ENCODE assay signal across 4 worm cellular contexts in the genomic region with DNA sequence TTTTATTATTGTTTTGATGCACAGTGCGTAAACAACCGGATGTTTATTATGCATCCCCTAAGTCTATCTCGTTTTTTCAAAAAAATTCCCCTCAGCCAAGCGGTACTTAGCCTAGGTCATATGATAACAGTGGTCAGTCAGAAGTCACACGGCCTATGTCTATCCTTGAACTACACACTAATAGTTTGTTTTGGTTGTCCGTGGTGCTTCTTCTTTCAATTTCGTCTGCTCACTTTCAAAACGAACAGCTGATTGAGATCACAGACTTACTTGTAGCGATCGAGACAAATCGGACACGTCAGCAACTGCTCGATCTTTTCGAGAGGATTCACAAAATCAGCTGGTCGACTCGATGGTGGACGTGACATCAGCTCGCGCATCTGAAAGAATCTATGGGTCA.
TF ChIP-seq lines count a peak whose summit lies in the region.

No protein-coding gene starts in this region.

TF ChIP-seq in whole organism, L1 larva, 84 proteins besides CTCF, POLR2A, EP300 and RAD21:
- TF ChIP-seq lin-14 (GFP tag; optimal IDR thresholded peaks at IDR 0.05; lab: Kevin White, UChicago) (peak; percentile 40), hlh-4 (tag; optimal IDR thresholded peaks at IDR 0.05; lab: Kevin White, UChicago) (no peak), nhr-71 (tag; optimal IDR thresholded peaks at IDR 0.05; lab: Kevin White, UChicago) (peak; percentile 40), alr-1 (tag; optimal IDR thresholded peaks at IDR 0.05; lab: Kevin White, UChicago; ENCODE audit: borderline replicate concordance) (no peak), vab-15 (tag; optimal IDR thresholded peaks at IDR 0.05; lab: Kevin White, UChicago) (no peak), lsy-2 (tag; optimal IDR thresholded peaks at IDR 0.05; lab: Kevin White, UChicago) (peak in 1 of 2 experiments; percentile 42), rnt-1 (tag; optimal IDR thresholded peaks at IDR 0.05; lab: Kevin White, UChicago) (peak; percentile 46), lir-3 (tag; optimal IDR thresholded peaks at IDR 0.05; lab: Kevin White, UChicago; ENCODE audit: poor library complexity) (no peak), unc-62 (GFP tag; optimal IDR thresholded peaks at IDR 0.05; lab: Kevin White, UChicago) (no peak), efl-1 (optimal IDR thresholded peaks at IDR 0.05; lab: Kevin White, UChicago) (no peak), efl-1 (GFP tag; optimal IDR thresholded peaks at IDR 0.05 in 1 of 2; lab: Kevin White, UChicago) (peak; percentile 10 to 94), dsc-1 (tag; optimal IDR thresholded peaks at IDR 0.05; lab: Kevin White, UChicago) (no peak), nhr-77 (tag; optimal IDR thresholded peaks at IDR 0.05; lab: Kevin White, UChicago) (no peak), irx-1 (tag; optimal IDR thresholded peaks at IDR 0.05; lab: Kevin White, UChicago) (no peak)

TF ChIP-seq in whole organism, L2 larva, 48 proteins besides CTCF, POLR2A, EP300 and RAD21:
- no peak for TF ChIP-seq blmp-1 (tag; optimal IDR thresholded peaks at IDR 0.05; lab: Kevin White, UChicago; ENCODE audit: insufficient read depth)
- TF ChIP-seq lsy-2 (tag; optimal IDR thresholded peaks at IDR 0.05; lab: Kevin White, UChicago): peak in 1 of 2 experiments; percentile 20
- TF ChIP-seq nhr-129 (tag; optimal IDR thresholded peaks at IDR 0.05; lab: Kevin White, UChicago): peak; percentile 69
- no peak for TF ChIP-seq peb-1 (tag; optimal IDR thresholded peaks at IDR 0.05; lab: Kevin White, UChicago)
- no peak for TF ChIP-seq C34F6.9 (tag; optimal IDR thresholded peaks at IDR 0.05; lab: Kevin White, UChicago)
TF ChIP-seq in whole organism, L2 larva: peak in this region for 2.

TF ChIP-seq in whole organism, L4 larva, 104 proteins besides CTCF, POLR2A, EP300 and RAD21:
- TF ChIP-seq lim-7 (GFP tag; IDR thresholded peaks at IDR 0.05; lab: Robert Waterston, UW) (no peak), daf-16 (GFP tag; optimal IDR thresholded peaks at IDR 0.05; lab: Kevin White, UChicago) (peak in 1 of 2 experiments; percentile 9), daf-16 (tag; optimal IDR thresholded peaks at IDR 0.05; lab: Kevin White, UChicago) (no peak), vab-7 (GFP tag; IDR thresholded peaks at IDR 0.05; lab: Robert Waterston, UW) (no peak), nhr-11 (tag; optimal IDR thresholded peaks at IDR 0.05; lab: Kevin White, UChicago) (peak; percentile 17), hlh-30 (tag; optimal IDR thresholded peaks at IDR 0.05; lab: Kevin White, UChicago; ENCODE audit: insufficient read depth) (peak; percentile 27), F10B5.3 (tag; optimal IDR thresholded peaks at IDR 0.05; lab: Kevin White, UChicago) (no peak), hif-1 (tag; optimal IDR thresholded peaks at IDR 0.05; lab: Kevin White, UChicago) (no peak)

TF ChIP-seq in whole organism, young adult, 124 proteins besides CTCF, POLR2A, EP300 and RAD21:
- peak; percentile 35 for TF ChIP-seq somi-1 (GFP tag; optimal IDR thresholded peaks at IDR 0.05; lab: Kevin White, UChicago)
- TF ChIP-seq zim-3 (tag; optimal IDR thresholded peaks at IDR 0.05; lab: Kevin White, UChicago): no peak
